Fruit fly (Drosophila melanogaster) whole organism, embryonic: ENCODE results near the gene tub.

ENCODE experiments used
- BtbVII ChIP-seq: fragments of 200-800 bp; sonication (Bioruptor generic); optimal IDR thresholded peaks from 3 replicates; lab custom pipeline; 2017; ENCODE audit warnings: missing biosample characterization, mild to moderate bottlenecking, missing genetic modification characterization
- CG10147 ChIP-seq: fragments of 200-800 bp; sonication (Bioruptor generic); optimal IDR thresholded peaks from 2 replicates; lab custom pipeline; 2019; ENCODE audit warnings: missing biosample characterization, mild to moderate bottlenecking, missing genetic modification characterization, moderate library complexity
- CG10543 ChIP-seq: fragments of 200-800 bp; sonication (Bioruptor generic); optimal IDR thresholded peaks from 3 replicates; lab custom pipeline; 2017; ENCODE audit warnings: missing biosample characterization, mild to moderate bottlenecking, missing genetic modification characterization, moderate library complexity
- CG12219 ChIP-seq: fragments of 200-800 bp; sonication (Bioruptor generic); optimal IDR thresholded peaks from 3 replicates; lab custom pipeline; 2018; ENCODE audit warnings: missing biosample characterization, mild to moderate bottlenecking, missing genetic modification characterization
- CG12744 ChIP-seq: fragments of 200-800 bp; sonication (Bioruptor generic); optimal IDR thresholded peaks from 2 replicates; lab custom pipeline; 2016; ENCODE audit warnings: missing biosample characterization, missing genetic modification characterization
- CG13775 ChIP-seq: fragments of 200-800 bp; sonication (Bioruptor generic); optimal IDR thresholded peaks from 3 replicates; lab custom pipeline; 2017; ENCODE audit warnings: missing biosample characterization, mild to moderate bottlenecking, missing genetic modification characterization
- CG13894 ChIP-seq: fragments of 200-800 bp; sonication (Bioruptor generic); optimal IDR thresholded peaks from 3 replicates; lab custom pipeline; 2018; ENCODE audit warnings: missing biosample characterization, mild to moderate bottlenecking, missing genetic modification characterization, moderate library complexity
- CG14014 ChIP-seq: fragments of 200-800 bp; sonication (Bioruptor generic); IDR thresholded peaks from 2 replicates; pipeline ENCODE4 v1.3.6; 2022; ENCODE audit warnings: missing biosample characterization, missing genetic modification characterization
- CG14441 ChIP-seq: fragments of 200-800 bp; sonication (Bioruptor generic); IDR thresholded peaks from 2 replicates; pipeline ENCODE4 v1.3.6; 2022; ENCODE audit warnings: missing biosample characterization, missing genetic modification characterization
- CG4328 ChIP-seq: fragments of 200-800 bp; sonication (Bioruptor generic); optimal IDR thresholded peaks from 3 replicates; lab custom pipeline; 2017; ENCODE audit warnings: missing biosample characterization, missing genetic modification reagents, missing genetic modification characterization
- CG9437 ChIP-seq: fragments of 200-800 bp; sonication (Bioruptor generic); optimal IDR thresholded peaks from 2 replicates; lab custom pipeline; 2018; ENCODE audit warnings: missing biosample characterization, mild to moderate bottlenecking, missing genetic modification characterization
- D ChIP-seq, 2 experiments: fragments of 200-800 bp in 1 of 2; fragments of >200 bp in 1 of 2; sonication (Bioruptor generic) in 1 of 2; optimal IDR thresholded peaks; 2 replicates in 1 of 2; 3 replicates in 1 of 2; lab custom pipeline; 2017; ENCODE audit warnings: mild to moderate bottlenecking in 1 of 2, missing biosample characterization in 1 of 2, missing genetic modification characterization in 1 of 2, missing genetic modification reagents in 1 of 2
- Deaf1 ChIP-seq: fragments of 200-800 bp; optimal IDR thresholded peaks from 3 replicates; lab custom pipeline; 2019; ENCODE audit warnings: missing biosample characterization, mild to moderate bottlenecking, missing genetic modification characterization, moderate library complexity
- Dip2 ChIP-seq: fragments of 200-800 bp; sonication (Bioruptor generic); IDR thresholded peaks from 2 replicates; pipeline ENCODE4 v1.3.6; 2022; ENCODE audit warnings: missing biosample characterization, missing genetic modification characterization
- Dip3 ChIP-seq: fragments of 200-800 bp; sonication (Bioruptor generic); optimal IDR thresholded peaks from 3 replicates; lab custom pipeline; 2016; ENCODE audit warnings: missing biosample characterization, missing genetic modification characterization
- Dp ChIP-seq: fragments of 200-800 bp; sonication (Bioruptor generic); optimal IDR thresholded peaks from 2 replicates; lab custom pipeline; 2018; ENCODE audit warnings: missing biosample characterization, mild to moderate bottlenecking, missing genetic modification characterization, moderate library complexity
- E2f1 ChIP-seq: fragments of 200-800 bp; sonication (Bioruptor generic); IDR thresholded peaks from 2 replicates; pipeline ENCODE4 v1.3.6; 2022; ENCODE audit warnings: missing biosample characterization, missing genetic modification characterization
- E2f2 ChIP-seq: fragments of 200-800 bp; sonication (Bioruptor generic); IDR thresholded peaks from 2 replicates; pipeline ENCODE4 v1.3.6; 2022; ENCODE audit warnings: missing biosample characterization, missing genetic modification characterization
- Fer3 ChIP-seq: fragments of 200-800 bp; sonication (Bioruptor generic); optimal IDR thresholded peaks from 2 replicates; lab custom pipeline; 2018; ENCODE audit warnings: missing biosample characterization, mild to moderate bottlenecking, missing genetic modification characterization, moderate library complexity
- Hmx ChIP-seq: fragments of 200-800 bp; sonication (Bioruptor generic); optimal IDR thresholded peaks from 2 replicates; lab custom pipeline; 2016; ENCODE audit warnings: missing biosample characterization, missing genetic modification characterization
- Hr78 ChIP-seq, 2 experiments: fragments of 200-800 bp in 1 of 2; fragments of >200 bp in 1 of 2; sonication (Bioruptor generic) in 1 of 2; optimal IDR thresholded peaks; 2 replicates each; lab custom pipeline; 2017 to 2019; ENCODE audit warnings: missing biosample characterization in 2 of 2, missing genetic modification characterization in 2 of 2, mild to moderate bottlenecking in 1 of 2, moderate library complexity in 1 of 2
- Lhr ChIP-seq: fragments of 200-800 bp; sonication (Bioruptor generic); optimal IDR thresholded peaks from 3 replicates; lab custom pipeline; 2017; ENCODE audit warnings: mild to moderate bottlenecking, missing biosample characterization, missing genetic modification reagents, missing genetic modification characterization
- Mrtf ChIP-seq: fragments of 200-800 bp; sonication (Bioruptor generic); IDR thresholded peaks from 3 replicates; pipeline ENCODE4 v1.3.6; 2022; ENCODE audit warnings: missing biosample characterization, missing genetic modification characterization
- NC2α ChIP-seq: fragments of 200-800 bp; sonication (Bioruptor generic); optimal IDR thresholded peaks from 2 replicates; lab custom pipeline; 2016; ENCODE audit warnings: missing biosample characterization, missing genetic modification characterization
- NfI ChIP-seq: fragments of 200-800 bp; sonication (Bioruptor generic); optimal IDR thresholded peaks from 3 replicates; lab custom pipeline; 2018; ENCODE audit warnings: missing biosample characterization, mild to moderate bottlenecking, missing genetic modification characterization, moderate library complexity
- Rx ChIP-seq: fragments of 200-800 bp; sonication (Bioruptor generic); IDR thresholded peaks from 2 replicates; pipeline ENCODE4 v1.3.6; 2022; ENCODE audit warnings: missing biosample characterization, missing genetic modification characterization
- Six4 ChIP-seq: fragments of 200-800 bp; sonication (Bioruptor generic); optimal IDR thresholded peaks from 2 replicates; lab custom pipeline; 2016; ENCODE audit warnings: missing biosample characterization, missing genetic modification characterization
- Spps ChIP-seq: fragments of 200-800 bp; sonication (Bioruptor generic); optimal IDR thresholded peaks from 2 replicates; lab custom pipeline; 2018; ENCODE audit warnings: missing biosample characterization, mild to moderate bottlenecking, missing genetic modification characterization
- Ssrp ChIP-seq: fragments of 200-800 bp; sonication (Bioruptor generic); optimal IDR thresholded peaks from 2 replicates; lab custom pipeline; 2018; ENCODE audit warnings: missing biosample characterization, mild to moderate bottlenecking, missing genetic modification characterization, moderate library complexity
- bsh ChIP-seq, 2 experiments: fragments of 200-800 bp; sonication (Bioruptor generic); optimal IDR thresholded peaks; 2 replicates each; lab custom pipeline; 2017 to 2018; ENCODE audit warnings: mild to moderate bottlenecking in 2 of 2, missing biosample characterization in 2 of 2, missing genetic modification characterization in 2 of 2, moderate library complexity in 1 of 2
- cad ChIP-seq: fragments of >200 bp; optimal IDR thresholded peaks from 2 replicates; lab custom pipeline; 2017; ENCODE audit warnings: missing biosample characterization, missing genetic modification characterization
- cg ChIP-seq: fragments of 200-800 bp; sonication (Bioruptor generic); optimal IDR thresholded peaks from 3 replicates; lab custom pipeline; 2019; ENCODE audit warnings: missing biosample characterization, mild to moderate bottlenecking, missing genetic modification characterization, moderate library complexity
- chif ChIP-seq, 2 experiments: fragments of 200-800 bp; sonication (Bioruptor generic); optimal IDR thresholded peaks; 3 replicates each; lab custom pipeline; 2016; ENCODE audit warnings: missing biosample characterization in 2 of 2, missing genetic modification characterization in 2 of 2
- chm ChIP-seq: fragments of 200-800 bp; sonication (Bioruptor generic); IDR thresholded peaks from 2 replicates; pipeline ENCODE4 v1.3.6; 2022; ENCODE audit warnings: missing biosample characterization, missing genetic modification characterization
- crc ChIP-seq: fragments of 200-800 bp; sonication (Bioruptor generic); optimal IDR thresholded peaks from 2 replicates; lab custom pipeline; 2016; ENCODE audit warnings: missing biosample characterization, missing genetic modification characterization
- da ChIP-seq: fragments of 200-800 bp; sonication (Bioruptor generic); optimal IDR thresholded peaks from 2 replicates; lab custom pipeline; 2016; ENCODE audit warnings: missing biosample characterization, missing genetic modification characterization
- dm ChIP-seq: fragments of 200-800 bp; sonication (Bioruptor generic); optimal IDR thresholded peaks from 3 replicates; lab custom pipeline; 2016; ENCODE audit warnings: missing biosample characterization, missing genetic modification characterization
- gro ChIP-seq: fragments of 200-800 bp; sonication (Bioruptor generic); optimal IDR thresholded peaks from 2 replicates; lab custom pipeline; 2016; ENCODE audit warnings: missing biosample characterization, missing genetic modification characterization
- hkb ChIP-seq, 2 experiments: fragments of 200-800 bp in 1 of 2; fragments of >200 bp in 1 of 2; sonication (Bioruptor generic) in 1 of 2; IDR thresholded peaks in 1 of 2; optimal IDR thresholded peaks in 1 of 2; 2 replicates each; pipeline versions ENCODE4 v1.3.6 to Lab custom; 2017 to 2022; ENCODE audit warnings: missing biosample characterization in 1 of 2, missing genetic modification characterization in 1 of 2
- insv ChIP-seq, 2 experiments: fragments of 200-800 bp; sonication (Bioruptor generic); optimal IDR thresholded peaks; 3 replicates each; lab custom pipeline; 2016 to 2018; ENCODE audit warnings: missing biosample characterization in 2 of 2, missing genetic modification characterization in 2 of 2
- jing ChIP-seq: fragments of 200-800 bp; sonication (Bioruptor generic); optimal IDR thresholded peaks from 2 replicates; lab custom pipeline; 2018; ENCODE audit warnings: missing biosample characterization, mild to moderate bottlenecking, missing genetic modification characterization
- jumu ChIP-seq: fragments of 200-800 bp; sonication (Bioruptor generic); optimal IDR thresholded peaks from 3 replicates; lab custom pipeline; 2016; ENCODE audit warnings: missing biosample characterization, missing genetic modification characterization
- org-1 ChIP-seq: fragments of 200-800 bp; sonication (Bioruptor generic); optimal IDR thresholded peaks from 2 replicates; lab custom pipeline; 2017; ENCODE audit warnings: missing biosample characterization, missing genetic modification characterization
- tin ChIP-seq: fragments of 200-800 bp; sonication (Bioruptor generic); optimal IDR thresholded peaks from 3 replicates; lab custom pipeline; 2016; ENCODE audit warnings: missing biosample characterization, missing genetic modification characterization
- tll ChIP-seq, 2 experiments: fragments of 200-800 bp in 1 of 2; fragments of >200 bp in 1 of 2; sonication (Bioruptor generic) in 1 of 2; optimal IDR thresholded peaks; 2 replicates each; lab custom pipeline; 2017 to 2019; ENCODE audit warnings: missing biosample characterization in 2 of 2, missing genetic modification characterization in 2 of 2, mild to moderate bottlenecking in 1 of 2, moderate library complexity in 1 of 2
- toy ChIP-seq: fragments of 200-800 bp; sonication (Bioruptor generic); IDR thresholded peaks from 2 replicates; pipeline ENCODE4 v1.3.6; 2022; ENCODE audit warnings: missing biosample characterization, missing genetic modification characterization
- twi ChIP-seq: fragments of 200-800 bp; optimal IDR thresholded peaks from 2 replicates; lab custom pipeline; 2019; ENCODE audit warnings: missing biosample characterization, mild to moderate bottlenecking, missing genetic modification characterization, moderate library complexity
- vfl ChIP-seq: fragments of 200-800 bp; sonication (Bioruptor generic); optimal IDR thresholded peaks from 2 replicates; lab custom pipeline; 2016; ENCODE audit warnings: missing biosample characterization, missing genetic modification characterization
- wek ChIP-seq: fragments of 200-800 bp; sonication (Bioruptor generic); optimal IDR thresholded peaks from 3 replicates; lab custom pipeline; 2018; ENCODE audit warnings: missing biosample characterization, mild to moderate bottlenecking, missing genetic modification characterization, moderate library complexity
- wor ChIP-seq: fragments of 200-800 bp; sonication (Bioruptor generic); IDR thresholded peaks from 2 replicates; pipeline ENCODE4 v1.3.6; 2022; ENCODE audit warnings: missing biosample characterization, missing genetic modification characterization

tub gene

dm6 chr3R:4346636-4347035, 40.9 kb upstream of the tub start, which contains the start of gene hkb (continued):
- TF ChIP-seq D (optimal IDR thresholded peaks at IDR 0.05; lab: Kevin White, UChicago) (peak; percentile 66), D (GFP tag; optimal IDR thresholded peaks at IDR 0.05; lab: Kevin White, UChicago) (no peak), da (no peak), jumu (GFP tag; lab: Kevin White, UChicago) (no peak), toy (GFP tag; lab: Robert Waterston, UW) (no peak), CG13775 (GFP tag; lab: Kevin White, UChicago) (no peak), CG12744 (GFP tag; lab: Kevin White, UChicago) (no peak), org-1 (GFP tag; lab: Kevin White, UChicago) (no peak), Spps (tag; lab: Kevin White, UChicago) (no peak), tll (GFP tag; optimal IDR thresholded peaks at IDR 0.05; lab: Kevin White, UChicago) (peak in 1 of 2 experiments; percentile 71), Six4 (no peak), BtbVII (GFP tag; lab: Kevin White, UChicago) (no peak), Dip2 (GFP tag; lab: Robert Waterston, UW) (no peak), CG14014 (no peak), CG4328 (no peak), NfI (GFP tag; lab: Kevin White, UChicago) (no peak), chif (GFP tag; optimal IDR thresholded peaks at IDR 0.05; lab: Kevin White, UChicago) (no peak), CG13894 (tag; lab: Kevin White, UChicago) (no peak), cg (GFP tag; lab: Kevin White, UChicago) (peak; percentile 95), Dip3 (no peak), CG12219 (GFP tag; lab: Kevin White, UChicago) (no peak), Dp (GFP tag; lab: Kevin White, UChicago) (no peak), Fer3 (tag; lab: Kevin White, UChicago) (no peak), Hmx (GFP tag; lab: Kevin White, UChicago) (no peak), dm (GFP tag; lab: Kevin White, UChicago) (no peak), insv (GFP tag; optimal IDR thresholded peaks at IDR 0.05; lab: Kevin White, UChicago) (no peak), E2f2 (GFP tag; lab: Robert Waterston, UW) (no peak), CG10147 (GFP tag; lab: Kevin White, UChicago) (no peak), tin (GFP tag; lab: Kevin White, UChicago) (no peak), hkb (optimal IDR thresholded peaks at IDR 0.05; lab: Kevin White, UChicago) (no peak), hkb (GFP tag; IDR thresholded peaks at IDR 0.05; lab: Robert Waterston, UW) (peak; percentile 37; the same call in 1 of the 2 replicates), NC2α (no peak), Lhr (no peak), chm (no peak), cad (peak; percentile 15), crc (GFP tag; lab: Kevin White, UChicago) (no peak), gro (GFP tag; lab: Kevin White, UChicago) (no peak), Mrtf (GFP tag; lab: Robert Waterston, UW) (no peak), Hr78 (GFP tag; optimal IDR thresholded peaks at IDR 0.05; lab: Kevin White, UChicago) (no peak), twi (tag; lab: Kevin White, UChicago) (peak; percentile 51), Ssrp (tag; lab: Kevin White, UChicago) (no peak), jing (GFP tag; lab: Kevin White, UChicago) (no peak), E2f1 (GFP tag; lab: Robert Waterston, UW) (no peak), CG9437 (GFP tag; lab: Kevin White, UChicago) (no peak), wor (GFP tag; lab: Robert Waterston, UW) (no peak), Deaf1 (tag; lab: Kevin White, UChicago) (peak; percentile 91), bsh (GFP tag; optimal IDR thresholded peaks at IDR 0.05; lab: Kevin White, UChicago) (no peak), CG10543 (GFP tag; lab: Kevin White, UChicago) (no peak), vfl (GFP tag; lab: Kevin White, UChicago) (peak; percentile 6), wek (GFP tag; lab: Kevin White, UChicago) (no peak), Rx (no peak), CG14441 (GFP tag; lab: Robert Waterston, UW) (no peak)
